Worm (Caenorhabditis elegans): ENCODE results near the gene K02D10.4.
A peak's percentile ranks its signal among the peaks of the same experiment; 100 is the strongest.

DNA sequence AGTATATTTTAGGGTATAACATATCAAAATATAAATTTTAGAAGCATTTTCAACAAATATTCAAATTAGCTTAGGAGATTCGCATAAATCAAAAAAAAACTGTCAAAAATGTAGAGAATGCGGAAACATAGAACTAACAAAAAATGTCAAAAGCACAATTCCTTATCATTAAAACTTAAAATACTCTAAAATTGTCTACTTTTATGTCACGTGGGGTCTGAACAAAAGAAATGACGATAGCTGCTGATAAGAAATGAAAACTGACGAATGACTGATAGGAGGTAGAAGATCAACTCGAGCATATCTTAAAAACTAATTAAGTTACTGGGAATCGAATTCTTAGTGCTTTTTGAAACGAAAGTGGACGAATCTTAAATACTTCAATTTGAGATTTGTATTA is 46.1 kb downstream of the K02D10.4 start:
- TF ChIP-seq gmeb-1 (tag; optimal IDR thresholded peaks at IDR 0.05) (peak; percentile 57), nhr-129 (tag; optimal IDR thresholded peaks at IDR 0.05) (no peak), ZK546.5 (tag; optimal IDR thresholded peaks at IDR 0.05) (no peak), aly-2 (tag; optimal IDR thresholded peaks at IDR 0.05) (no peak), nhr-11 (tag; optimal IDR thresholded peaks at IDR 0.05) (no peak), sma-9 (GFP tag; optimal IDR thresholded peaks at IDR 0.05) (peak; percentile 94), sma-9 (tag; optimal IDR thresholded peaks at IDR 0.05) (no peak), unc-39 (tag; optimal IDR thresholded peaks at IDR 0.05) (no peak), ceh-82 (tag; optimal IDR thresholded peaks at IDR 0.05) (no peak), nhr-25 (tag; optimal IDR thresholded peaks at IDR 0.05) (no peak), nhr-237 (tag; optimal IDR thresholded peaks at IDR 0.05) (no peak)
